Fruit fly (Drosophila melanogaster) S2 (cell line): ENCODE measurements around the gene janA.

ENCODE experiments used
- CG8478 ChIP-seq: fragments of >200 bp; optimal IDR thresholded peaks from 2 replicates; lab custom pipeline; 2018
- CTCF ChIP-seq, 2 experiments: fragments of >200 bp; optimal IDR thresholded peaks; 2 replicates each; lab custom pipeline; 2018

- no peak for TF ChIP-seq CG8478 (lab: Kevin White, UChicago)
- no peak for TF ChIP-seq CTCF (optimal IDR thresholded peaks at IDR 0.05; lab: Kevin White, UChicago)
These were observed 1.5 kb upstream of the janA start for dm6 chr3R:30040879-30041278.
